Worm (Caenorhabditis elegans) whole organism, L4 larva: Measurements from ENCODE around the gene puf-9.
A peak's percentile ranks its signal among the peaks of the same experiment; 100 is the strongest.

Source experiments
- D1046.2 ChIP-seq: fragments of 200-800 bp; sonication (Bioruptor generic); IDR thresholded peaks from 2 replicates; pipeline ENCODE4 v1.3.6; 2022; ENCODE audit warnings: missing genetic modification characterization, missing compliant biosample characterization
- ceh-82 ChIP-seq: sonication (generic microtip); optimal IDR thresholded peaks from 2 replicates; lab custom pipeline; 2017; ENCODE audit warnings: missing biosample characterization, missing genetic modification characterization
- daf-16 ChIP-seq, 3 experiments: sonication (generic microtip); optimal IDR thresholded peaks; 2 replicates each; lab custom pipeline; 2016 to 2017; ENCODE audit warnings: missing genetic modification characterization in 3 of 3, missing genetic modification reagents in 3 of 3, mild to moderate bottlenecking in 2 of 3, missing compliant biosample characterization in 2 of 3, missing biosample characterization in 1 of 3, moderate library complexity in 1 of 3
- dve-1 ChIP-seq: sonication (generic microtip); optimal IDR thresholded peaks from 2 replicates; lab custom pipeline; 2017; ENCODE audit warnings: antibody characterized with exemption, mild to moderate bottlenecking, missing genetic modification characterization, missing compliant biosample characterization; ENCODE audit not compliant: insufficient read depth
- nhr-11 ChIP-seq: fragments of 150-350 bp; optimal IDR thresholded peaks from 2 replicates; lab custom pipeline; 2014; ENCODE audit warnings: missing biosample characterization, missing genetic modification characterization
- nhr-25 ChIP-seq: sonication (generic microtip); optimal IDR thresholded peaks from 2 replicates; lab custom pipeline; 2017; ENCODE audit warnings: missing genetic modification characterization, mild to moderate bottlenecking, missing compliant biosample characterization, antibody characterized with exemption, moderate library complexity, borderline replicate concordance; ENCODE audit not compliant: insufficient read depth
- snpc-4 ChIP-seq: fragments of 150-350 bp; optimal IDR thresholded peaks from 2 replicates; lab custom pipeline; 2014; ENCODE audit warnings: missing biosample characterization, missing genetic modification characterization
- zfp-2 ChIP-seq: sonication (generic microtip); optimal IDR thresholded peaks from 2 replicates; lab custom pipeline; 2016; ENCODE audit warnings: mild to moderate bottlenecking, missing genetic modification characterization, missing compliant biosample characterization

- TF ChIP-seq nhr-25 (tag; lab: Kevin White, UChicago) (no peak), daf-16 (GFP tag; optimal IDR thresholded peaks at IDR 0.05; lab: Kevin White, UChicago) (peak in 1 of 2 experiments; percentile 91), daf-16 (tag; optimal IDR thresholded peaks at IDR 0.05; lab: Kevin White, UChicago) (no peak), snpc-4 (tag; lab: Kevin White, UChicago) (no peak), D1046.2 (GFP tag; lab: Robert Waterston, UW) (no peak), dve-1 (tag; lab: Kevin White, UChicago) (no peak), nhr-11 (peak; percentile 37), ceh-82 (no peak), zfp-2 (tag; lab: Kevin White, UChicago) (no peak)
Measured at ce11 chrX:5819702-5820470, 21.5 kb upstream of the puf-9 start.
